Worm (Caenorhabditis elegans) whole organism, L1 larva: ENCODE data around the gene cpg-19.

ENCODE experiments used
- elt-2 ChIP-seq: sonication (generic microtip); optimal IDR thresholded peaks from 2 replicates; lab custom pipeline; 2016; ENCODE audit warnings: missing genetic modification characterization, mild to moderate bottlenecking, inconsistent platforms, missing compliant biosample characterization, missing genetic modification reagents
- fkh-10 ChIP-seq: sonication (generic microtip); optimal IDR thresholded peaks from 2 replicates; lab custom pipeline; 2017; ENCODE audit warnings: missing biosample characterization, missing genetic modification reagents, missing genetic modification characterization
- lsy-2 ChIP-seq, 2 experiments: fragments of 150-350 bp; optimal IDR thresholded peaks; 2 replicates each; lab custom pipeline; 2014; ENCODE audit warnings: missing biosample characterization in 2 of 2, missing genetic modification characterization in 2 of 2
- nhr-12 ChIP-seq: sonication (generic microtip); optimal IDR thresholded peaks from 2 replicates; lab custom pipeline; 2017; ENCODE audit warnings: missing biosample characterization, missing genetic modification characterization
- nhr-28 ChIP-seq: fragments of 150-350 bp; optimal IDR thresholded peaks from 2 replicates; lab custom pipeline; 2014; ENCODE audit warnings: missing biosample characterization, missing genetic modification characterization
- skn-1 ChIP-seq: fragments of 150-350 bp; optimal IDR thresholded peaks from 2 replicates; lab custom pipeline; 2014; ENCODE audit warnings: missing biosample characterization, missing genetic modification characterization
- snu-23 ChIP-seq: sonication (generic microtip); optimal IDR thresholded peaks from 2 replicates; lab custom pipeline; 2016; ENCODE audit warnings: missing genetic modification characterization, missing compliant biosample characterization
- unc-62 ChIP-seq: fragments of 150-350 bp; optimal IDR thresholded peaks from 2 replicates; lab custom pipeline; 2014; ENCODE audit warnings: missing biosample characterization, missing genetic modification reagents, missing genetic modification characterization
- unc-86 ChIP-seq: sonication (generic microtip); optimal IDR thresholded peaks from 2 replicates; lab custom pipeline; 2016; ENCODE audit warnings: missing genetic modification characterization, missing compliant biosample characterization

DNA sequence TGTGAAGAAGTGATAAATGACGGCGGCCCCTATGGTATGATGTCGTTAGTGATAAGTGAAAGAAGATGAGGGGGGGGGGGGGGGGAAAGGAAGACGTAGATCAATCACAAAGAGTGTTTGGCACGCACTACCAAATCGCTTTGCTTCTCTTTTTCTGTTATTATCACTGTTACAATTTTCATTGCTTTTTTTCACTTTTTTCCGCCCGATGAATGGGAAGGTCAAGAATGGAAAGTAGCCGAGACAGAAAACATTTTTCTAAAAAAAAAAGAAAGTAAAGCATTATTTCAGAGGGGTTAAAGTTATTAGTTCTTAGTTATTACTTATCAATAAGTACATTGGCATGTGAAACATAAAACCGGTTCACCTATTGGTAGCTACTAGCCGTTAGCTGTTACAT, 25.6 kb downstream of the cpg-19 start:
- no peak for TF ChIP-seq unc-62 (GFP tag; lab: Kevin White, UChicago)
- TF ChIP-seq snu-23 (GFP tag; lab: Kevin White, UChicago) = no peak
- no peak for TF ChIP-seq elt-2 (tag; lab: Kevin White, UChicago)
- no peak for TF ChIP-seq nhr-28 (tag; lab: Kevin White, UChicago)
- no peak for TF ChIP-seq unc-86 (tag; lab: Kevin White, UChicago)
- TF ChIP-seq skn-1 = no peak
- TF ChIP-seq fkh-10 (GFP tag; lab: Kevin White, UChicago) = no peak
- no peak for TF ChIP-seq nhr-12
- TF ChIP-seq lsy-2 (tag; optimal IDR thresholded peaks at IDR 0.05; lab: Kevin White, UChicago) = no peak
